Fruit fly (Drosophila melanogaster) whole organism, embryonic: Measurements from ENCODE around the gene CG13408.

ENCODE experiments used
- Asciz ChIP-seq: fragments of 200-800 bp; sonication (Bioruptor generic); optimal IDR thresholded peaks from 2 replicates; lab custom pipeline; 2017; ENCODE audit warnings: missing biosample characterization, mild to moderate bottlenecking, missing genetic modification characterization, missing genetic modification reagents
- Bdp1 ChIP-seq: fragments of 200-800 bp; sonication (Bioruptor generic); optimal IDR thresholded peaks from 3 replicates; lab custom pipeline; 2016; ENCODE audit warnings: missing biosample characterization, missing genetic modification characterization
- CG10274 ChIP-seq: fragments of 200-800 bp; sonication (Bioruptor generic); optimal IDR thresholded peaks from 3 replicates; lab custom pipeline; 2017; ENCODE audit warnings: missing biosample characterization, mild to moderate bottlenecking, missing genetic modification characterization
- CG10321 ChIP-seq: fragments of 200-800 bp; sonication (Bioruptor generic); IDR thresholded peaks from 2 replicates; pipeline ENCODE4 v1.3.6; 2022; ENCODE audit warnings: missing biosample characterization, missing genetic modification characterization
- CG11085 ChIP-seq: fragments of 200-800 bp; sonication (Bioruptor generic); IDR thresholded peaks from 2 replicates; pipeline ENCODE4 v1.3.6; 2022; ENCODE audit warnings: missing biosample characterization, missing genetic modification characterization
- CG11560 ChIP-seq: fragments of 200-800 bp; sonication (Bioruptor generic); IDR thresholded peaks from 3 replicates; pipeline ENCODE4 v1.3.6; 2022; ENCODE audit warnings: missing biosample characterization, missing genetic modification characterization
- CG12236 ChIP-seq: fragments of 200-800 bp; sonication (Bioruptor generic); optimal IDR thresholded peaks from 2 replicates; lab custom pipeline; 2016; ENCODE audit warnings: missing biosample characterization, missing genetic modification characterization
- CG1233 ChIP-seq: fragments of 200-800 bp; sonication (Bioruptor generic); optimal IDR thresholded peaks from 4 replicates; lab custom pipeline; 2018; ENCODE audit warnings: missing biosample characterization, mild to moderate bottlenecking, missing genetic modification characterization
- CG14965 ChIP-seq: fragments of 200-800 bp; sonication (Bioruptor generic); optimal IDR thresholded peaks from 2 replicates; lab custom pipeline; 2016; ENCODE audit warnings: missing biosample characterization, missing genetic modification characterization, borderline replicate concordance
- CG15479 ChIP-seq: fragments of 200-800 bp; sonication (Bioruptor generic); optimal IDR thresholded peaks from 3 replicates; lab custom pipeline; 2019; ENCODE audit warnings: missing biosample characterization, mild to moderate bottlenecking, missing genetic modification characterization, moderate library complexity
- CG15601 ChIP-seq: fragments of 200-800 bp; sonication (Bioruptor generic); optimal IDR thresholded peaks from 3 replicates; lab custom pipeline; 2019; ENCODE audit warnings: missing biosample characterization, mild to moderate bottlenecking, missing genetic modification characterization, moderate library complexity
- CG18262 ChIP-seq: fragments of 200-800 bp; optimal IDR thresholded peaks from 3 replicates; lab custom pipeline; 2019; ENCODE audit warnings: missing biosample characterization, mild to moderate bottlenecking, missing genetic modification characterization, moderate library complexity
- CG2712 ChIP-seq: fragments of 200-800 bp; optimal IDR thresholded peaks from 3 replicates; lab custom pipeline; 2019; ENCODE audit warnings: missing biosample characterization, mild to moderate bottlenecking, missing genetic modification characterization, moderate library complexity
- CG2889 ChIP-seq: fragments of 200-800 bp; sonication (Bioruptor generic); IDR thresholded peaks from 3 replicates; pipeline ENCODE4 v1.3.6; 2022; ENCODE audit warnings: missing biosample characterization, missing genetic modification characterization
- CG3407 ChIP-seq: fragments of 200-800 bp; sonication (Bioruptor generic); optimal IDR thresholded peaks from 2 replicates; lab custom pipeline; 2018; ENCODE audit warnings: missing biosample characterization, mild to moderate bottlenecking, missing genetic modification characterization
- CG34224 ChIP-seq: fragments of 200-800 bp; sonication (Bioruptor generic); IDR thresholded peaks from 3 replicates; pipeline ENCODE4 v1.3.6; 2022; ENCODE audit warnings: missing biosample characterization, missing genetic modification characterization; ENCODE audit not compliant: partially characterized antibody
- CG4617 ChIP-seq: fragments of 200-800 bp; sonication (Bioruptor generic); optimal IDR thresholded peaks from 3 replicates; lab custom pipeline; 2016; ENCODE audit warnings: missing biosample characterization, missing genetic modification characterization, borderline replicate concordance
- CG4707 ChIP-seq: fragments of 200-800 bp; sonication (Bioruptor generic); optimal IDR thresholded peaks from 2 replicates; lab custom pipeline; 2018; ENCODE audit warnings: missing biosample characterization, mild to moderate bottlenecking, missing genetic modification characterization, moderate library complexity
- CG7839 ChIP-seq: fragments of 200-800 bp; sonication (Bioruptor generic); optimal IDR thresholded peaks from 3 replicates; lab custom pipeline; 2018; ENCODE audit warnings: missing biosample characterization, mild to moderate bottlenecking, missing genetic modification characterization, moderate library complexity
- CG7963 ChIP-seq: fragments of 200-800 bp; sonication (Bioruptor generic); IDR thresholded peaks from 3 replicates; pipeline ENCODE4 v1.3.6; 2022; ENCODE audit warnings: missing biosample characterization, missing genetic modification characterization; ENCODE audit not compliant: partially characterized antibody
- CG8944 ChIP-seq: fragments of 200-800 bp; sonication (Bioruptor generic); optimal IDR thresholded peaks from 3 replicates; lab custom pipeline; 2016; ENCODE audit warnings: missing biosample characterization, missing genetic modification characterization
- CG9797 ChIP-seq: fragments of 200-800 bp; sonication (Bioruptor generic); optimal IDR thresholded peaks from 3 replicates; lab custom pipeline; 2018; ENCODE audit warnings: missing biosample characterization, mild to moderate bottlenecking, missing genetic modification characterization
- Dp ChIP-seq: fragments of 200-800 bp; sonication (Bioruptor generic); optimal IDR thresholded peaks from 2 replicates; lab custom pipeline; 2018; ENCODE audit warnings: missing biosample characterization, mild to moderate bottlenecking, missing genetic modification characterization, moderate library complexity
- Ets97D ChIP-seq: fragments of 200-800 bp; sonication (Bioruptor generic); optimal IDR thresholded peaks from 3 replicates; lab custom pipeline; 2016; ENCODE audit warnings: missing biosample characterization, missing genetic modification characterization
- Hmr ChIP-seq: fragments of 200-800 bp; sonication (Bioruptor generic); optimal IDR thresholded peaks from 3 replicates; lab custom pipeline; 2017; ENCODE audit warnings: mild to moderate bottlenecking, missing biosample characterization, missing genetic modification reagents, missing genetic modification characterization
- Max ChIP-seq: fragments of 200-800 bp; sonication (Bioruptor generic); optimal IDR thresholded peaks from 2 replicates; lab custom pipeline; 2016; ENCODE audit warnings: missing biosample characterization, mild to moderate bottlenecking, missing genetic modification characterization
- Med ChIP-seq: fragments of 200-800 bp; sonication (Bioruptor generic); peaks from one replicate; lab custom pipeline; 2016; ENCODE audit warnings: missing biosample characterization, missing genetic modification characterization, mild to moderate bottlenecking, inconsistent platforms, moderate library complexity
- NFAT ChIP-seq: fragments of 200-800 bp; sonication (Bioruptor generic); IDR thresholded peaks from 2 replicates; pipeline ENCODE4 v1.3.6; 2022; ENCODE audit warnings: missing biosample characterization, missing genetic modification characterization
- Oaz ChIP-seq: fragments of 200-800 bp; sonication (Bioruptor generic); IDR thresholded peaks from 2 replicates; pipeline ENCODE4 v1.3.6; 2022; ENCODE audit warnings: missing biosample characterization, missing genetic modification characterization
- Sox100B ChIP-seq: fragments of 200-800 bp; sonication (Bioruptor generic); optimal IDR thresholded peaks from 3 replicates; lab custom pipeline; 2018; ENCODE audit warnings: missing biosample characterization, mild to moderate bottlenecking, missing genetic modification characterization
- Spps ChIP-seq: fragments of 200-800 bp; sonication (Bioruptor generic); optimal IDR thresholded peaks from 2 replicates; lab custom pipeline; 2018; ENCODE audit warnings: missing biosample characterization, mild to moderate bottlenecking, missing genetic modification characterization
- Ssrp ChIP-seq: fragments of 200-800 bp; sonication (Bioruptor generic); optimal IDR thresholded peaks from 2 replicates; lab custom pipeline; 2018; ENCODE audit warnings: missing biosample characterization, mild to moderate bottlenecking, missing genetic modification characterization, moderate library complexity
- TFAM ChIP-seq: fragments of 200-800 bp; sonication (Bioruptor generic); optimal IDR thresholded peaks from 2 replicates; lab custom pipeline; 2017; ENCODE audit warnings: missing biosample characterization, missing genetic modification characterization, inconsistent platforms
- Vsx1 ChIP-seq: fragments of 200-800 bp; sonication (Bioruptor generic); optimal IDR thresholded peaks from 2 replicates; lab custom pipeline; 2017; ENCODE audit warnings: missing biosample characterization, mild to moderate bottlenecking, missing genetic modification characterization, missing genetic modification reagents
- crc ChIP-seq: fragments of 200-800 bp; sonication (Bioruptor generic); optimal IDR thresholded peaks from 2 replicates; lab custom pipeline; 2016; ENCODE audit warnings: missing biosample characterization, missing genetic modification characterization
- crp ChIP-seq, 2 experiments: fragments of 200-800 bp; sonication (Bioruptor generic); optimal IDR thresholded peaks; 2 replicates in 1 of 2; 3 replicates in 1 of 2; lab custom pipeline; 2017; ENCODE audit warnings: missing biosample characterization in 2 of 2, missing genetic modification characterization in 2 of 2, mild to moderate bottlenecking in 1 of 2, moderate library complexity in 1 of 2
- emc ChIP-seq: fragments of 200-800 bp; sonication (Bioruptor generic); optimal IDR thresholded peaks from 2 replicates; lab custom pipeline; 2016; ENCODE audit warnings: missing biosample characterization, missing genetic modification characterization
- fd64A ChIP-seq: fragments of 200-800 bp; sonication (Bioruptor generic); optimal IDR thresholded peaks from 3 replicates; lab custom pipeline; 2018; ENCODE audit warnings: missing biosample characterization, mild to moderate bottlenecking, missing genetic modification characterization
- insv ChIP-seq, 2 experiments: fragments of 200-800 bp; sonication (Bioruptor generic); optimal IDR thresholded peaks; 3 replicates each; lab custom pipeline; 2016 to 2018; ENCODE audit warnings: missing biosample characterization in 2 of 2, missing genetic modification characterization in 2 of 2
- jigr1 ChIP-seq: fragments of 200-800 bp; sonication (Bioruptor generic); IDR thresholded peaks from 3 replicates; pipeline ENCODE4 v1.3.6; 2022; ENCODE audit warnings: missing biosample characterization, missing genetic modification characterization
- knrl ChIP-seq: fragments of 200-800 bp; sonication (Bioruptor generic); IDR thresholded peaks from 3 replicates; pipeline ENCODE4 v1.3.6; 2022; ENCODE audit warnings: missing biosample characterization, missing genetic modification characterization; ENCODE audit not compliant: partially characterized antibody
- nmo ChIP-seq: fragments of 200-800 bp; sonication (Bioruptor generic); optimal IDR thresholded peaks from 2 replicates; lab custom pipeline; 2018; ENCODE audit warnings: missing biosample characterization, mild to moderate bottlenecking, missing genetic modification characterization, moderate library complexity
- org-1 ChIP-seq: fragments of 200-800 bp; sonication (Bioruptor generic); optimal IDR thresholded peaks from 2 replicates; lab custom pipeline; 2017; ENCODE audit warnings: missing biosample characterization, missing genetic modification characterization
- sens ChIP-seq: fragments of 200-800 bp; sonication (Bioruptor generic); peaks from one replicate; lab custom pipeline; 2016; ENCODE audit warnings: missing biosample characterization, missing genetic modification characterization
- shn ChIP-seq: fragments of 200-800 bp; sonication (Bioruptor generic); optimal IDR thresholded peaks from 3 replicates; lab custom pipeline; 2016; ENCODE audit warnings: missing biosample characterization, missing genetic modification characterization
- slbo ChIP-seq: fragments of 200-800 bp; sonication (Bioruptor generic); IDR thresholded peaks from 2 replicates; pipeline ENCODE4 v1.3.6; 2022; ENCODE audit warnings: missing biosample characterization, missing genetic modification characterization
- stc ChIP-seq: fragments of 200-800 bp; sonication (Bioruptor generic); IDR thresholded peaks from 2 replicates; pipeline ENCODE4 v1.3.6; 2022; ENCODE audit warnings: missing biosample characterization, missing genetic modification characterization
- trem ChIP-seq: fragments of 200-800 bp; optimal IDR thresholded peaks from 3 replicates; lab custom pipeline; 2019; ENCODE audit warnings: missing biosample characterization, mild to moderate bottlenecking, missing genetic modification characterization, moderate library complexity
- tup ChIP-seq: fragments of 200-800 bp; sonication (Bioruptor generic); optimal IDR thresholded peaks from 2 replicates; lab custom pipeline; 2016; ENCODE audit warnings: missing biosample characterization, mild to moderate bottlenecking, missing genetic modification characterization, moderate library complexity
- wek ChIP-seq: fragments of 200-800 bp; sonication (Bioruptor generic); optimal IDR thresholded peaks from 3 replicates; lab custom pipeline; 2018; ENCODE audit warnings: missing biosample characterization, mild to moderate bottlenecking, missing genetic modification characterization, moderate library complexity
- yki ChIP-seq: fragments of >200 bp; optimal IDR thresholded peaks from 3 replicates; lab custom pipeline; 2018

CG13408 gene

DNA sequence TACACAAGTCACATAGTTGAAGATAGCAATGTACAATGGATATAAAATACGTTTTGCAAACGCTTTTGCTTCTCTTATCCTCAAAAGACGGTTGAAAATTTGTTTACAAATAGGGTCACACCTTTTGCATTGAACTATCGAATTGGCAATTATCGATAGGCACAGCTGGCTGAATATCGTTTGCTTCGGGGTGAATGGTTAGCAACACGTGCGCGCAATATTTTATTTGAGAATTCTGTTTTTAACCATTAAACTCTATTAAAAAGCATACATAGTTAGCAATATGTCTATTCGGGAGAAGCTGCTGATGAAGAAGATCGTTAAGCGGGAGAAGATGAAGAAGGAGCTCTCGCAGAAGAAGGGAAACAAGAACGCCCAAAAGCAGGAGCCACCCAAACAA, 44.6 kb upstream of the CG13408 start (continued):
- TF ChIP-seq CG2889 (GFP tag; lab: Robert Waterston, UW): no peak
- no peak for TF ChIP-seq TFAM (GFP tag; lab: Kevin White, UChicago)
- no peak for TF ChIP-seq emc (GFP tag; lab: Kevin White, UChicago)
- no peak for TF ChIP-seq CG3407 (GFP tag; lab: Kevin White, UChicago)
- no peak for TF ChIP-seq Ssrp
- no peak for TF ChIP-seq CG1233 (GFP tag; lab: Kevin White, UChicago)
- no peak for TF ChIP-seq Spps
- TF ChIP-seq CG12236: no peak
- peak; percentile 71 for TF ChIP-seq Ets97D (GFP tag; lab: Kevin White, UChicago)
- no peak for TF ChIP-seq slbo (GFP tag; lab: Robert Waterston, UW)
- no peak for TF ChIP-seq org-1 (GFP tag; lab: Kevin White, UChicago)
- TF ChIP-seq CG7963 (GFP tag; lab: Robert Waterston, UW): peak; percentile 78; the same call in 2 of the 3 replicates
- no peak for TF ChIP-seq Asciz
- TF ChIP-seq CG11085 (GFP tag; lab: Robert Waterston, UW): no peak
- TF ChIP-seq Vsx1 (GFP tag; lab: Kevin White, UChicago): no peak
- no peak for TF ChIP-seq Hmr (GFP tag; lab: Kevin White, UChicago)
- no peak for TF ChIP-seq CG18262 (tag; lab: Kevin White, UChicago)
- TF ChIP-seq shn (GFP tag; lab: Kevin White, UChicago): no peak
- TF ChIP-seq jigr1 (GFP tag; lab: Robert Waterston, UW): no peak
- no peak for TF ChIP-seq CG11560 (tag; lab: Robert Waterston, UW)
- peak; percentile 71 for TF ChIP-seq Med (GFP tag; lab: Kevin White, UChicago)
- no peak for TF ChIP-seq crp (GFP tag; optimal IDR thresholded peaks at IDR 0.05; lab: Kevin White, UChicago)
- TF ChIP-seq CG4617: no peak
- peak; percentile 75; the same call in 2 of the 3 replicates for TF ChIP-seq knrl (GFP tag; lab: Robert Waterston, UW)
- TF ChIP-seq NFAT (GFP tag; lab: Robert Waterston, UW): no peak
- no peak for TF ChIP-seq CG10274
- TF ChIP-seq Bdp1 (GFP tag; lab: Kevin White, UChicago): no peak
- TF ChIP-seq CG34224 (GFP tag; lab: Robert Waterston, UW): peak; percentile 74
- TF ChIP-seq CG14965 (GFP tag; lab: Kevin White, UChicago): no peak
- peak; percentile 65 for TF ChIP-seq sens (GFP tag; lab: Kevin White, UChicago)
- TF ChIP-seq trem (tag; lab: Kevin White, UChicago): peak; percentile 24
- TF ChIP-seq Oaz (GFP tag; lab: Robert Waterston, UW): no peak
- TF ChIP-seq tup (GFP tag; lab: Kevin White, UChicago): no peak
- no peak for TF ChIP-seq CG15601 (tag; lab: Kevin White, UChicago)
- TF ChIP-seq Max (GFP tag; lab: Kevin White, UChicago): peak; percentile 78
- no peak for TF ChIP-seq CG15479
- TF ChIP-seq fd64A: no peak
- TF ChIP-seq nmo (GFP tag; lab: Kevin White, UChicago): peak; percentile 25
- TF ChIP-seq CG9797: peak; percentile 23
- no peak for TF ChIP-seq crc (GFP tag; lab: Kevin White, UChicago)
- no peak for TF ChIP-seq wek (GFP tag; lab: Kevin White, UChicago)
- no peak for TF ChIP-seq CG8944 (GFP tag; lab: Kevin White, UChicago)
- peak in 1 of 2 experiments; percentile 82 for TF ChIP-seq insv (GFP tag; optimal IDR thresholded peaks at IDR 0.05; lab: Kevin White, UChicago)
- no peak for TF ChIP-seq CG7839 (tag; lab: Kevin White, UChicago)
- TF ChIP-seq stc: no peak
- no peak for TF ChIP-seq CG10321 (GFP tag; lab: Robert Waterston, UW)
- no peak for TF ChIP-seq CG4707 (GFP tag; lab: Kevin White, UChicago)
- no peak for TF ChIP-seq yki (lab: Kevin White, UChicago)
- no peak for TF ChIP-seq Sox100B
- no peak for TF ChIP-seq CG2712 (tag; lab: Kevin White, UChicago)
- peak; percentile 57 for TF ChIP-seq Dp (GFP tag; lab: Kevin White, UChicago)
